Fruit fly (Drosophila melanogaster) whole organism, prepupa: Measurements from ENCODE around the gene CG6126.

Experiments
- CG11294 ChIP-seq: fragments of 200-800 bp; sonication (Bioruptor generic); IDR thresholded peaks from 2 replicates; pipeline ENCODE4 v1.3.6; 2022; ENCODE audit warnings: missing biosample characterization, missing genetic modification characterization
- CG1621 ChIP-seq: fragments of 200-800 bp; sonication (Bioruptor generic); optimal IDR thresholded peaks from 3 replicates; lab custom pipeline; 2018; ENCODE audit warnings: missing biosample characterization, mild to moderate bottlenecking, missing genetic modification characterization
- CG3919 ChIP-seq: fragments of 200-800 bp; sonication (Bioruptor generic); optimal IDR thresholded peaks from 3 replicates; lab custom pipeline; 2016; ENCODE audit warnings: missing biosample characterization, missing genetic modification characterization
- Eip93F ChIP-seq: fragments of 200-800 bp; sonication (Bioruptor generic); optimal IDR thresholded peaks from 2 replicates; lab custom pipeline; 2016; ENCODE audit warnings: missing biosample characterization, mild to moderate bottlenecking, missing genetic modification characterization
- Hr39 ChIP-seq: fragments of 200-800 bp; sonication (Bioruptor generic); optimal IDR thresholded peaks from 2 replicates; lab custom pipeline; 2016; ENCODE audit warnings: missing biosample characterization, missing genetic modification characterization
- Lpt ChIP-seq: fragments of 200-800 bp; sonication (Bioruptor generic); optimal IDR thresholded peaks from 3 replicates; lab custom pipeline; 2016; ENCODE audit warnings: missing biosample characterization, missing genetic modification characterization
- Sox14 ChIP-seq: fragments of 200-800 bp; sonication (Bioruptor generic); optimal IDR thresholded peaks from 3 replicates; lab custom pipeline; 2016; ENCODE audit warnings: missing biosample characterization, missing genetic modification characterization
- achi ChIP-seq: fragments of 200-800 bp; sonication (Bioruptor generic); optimal IDR thresholded peaks from 3 replicates; lab custom pipeline; 2016; ENCODE audit warnings: missing biosample characterization, missing genetic modification characterization
- fkh ChIP-seq: fragments of 200-800 bp; sonication (Bioruptor generic); optimal IDR thresholded peaks from 3 replicates; lab custom pipeline; 2017; ENCODE audit warnings: missing biosample characterization, mild to moderate bottlenecking, missing genetic modification characterization, moderate library complexity
- net ChIP-seq: fragments of 200-800 bp; sonication (Bioruptor generic); optimal IDR thresholded peaks from 3 replicates; lab custom pipeline; 2016; ENCODE audit warnings: missing biosample characterization, missing genetic modification characterization
- pdm3 ChIP-seq: fragments of 200-800 bp; sonication (Bioruptor generic); optimal IDR thresholded peaks from 3 replicates; lab custom pipeline; 2016; ENCODE audit warnings: missing biosample characterization, missing genetic modification characterization
- topi ChIP-seq: fragments of 200-800 bp; sonication (Bioruptor generic); optimal IDR thresholded peaks from 3 replicates; lab custom pipeline; 2016; ENCODE audit warnings: missing biosample characterization, missing genetic modification characterization

DNA sequence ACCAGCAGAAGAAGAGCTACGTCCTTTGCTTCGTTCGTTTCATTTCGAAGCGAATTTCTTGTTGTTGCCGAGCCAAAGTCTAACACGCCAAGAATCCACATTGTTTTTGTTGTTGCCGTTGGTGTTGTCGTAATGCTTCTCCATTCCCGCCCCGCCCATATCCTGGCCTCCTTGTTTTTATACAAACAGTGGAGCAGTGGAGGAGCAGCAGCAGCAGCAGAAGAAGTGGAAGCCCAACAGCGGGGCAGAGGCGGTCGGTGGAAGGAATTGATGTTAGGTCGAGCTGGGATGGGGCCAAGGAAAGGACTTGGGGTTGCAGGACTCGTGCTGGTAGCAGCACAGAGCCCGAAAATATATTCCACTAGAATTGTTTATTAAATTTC, 12.4 kb upstream of the CG6126 start:
- TF ChIP-seq Lpt (no peak), Sox14 (GFP tag; lab: Kevin White, UChicago) (no peak), Eip93F (GFP tag; lab: Kevin White, UChicago) (no peak), CG3919 (GFP tag; lab: Kevin White, UChicago) (no peak), topi (GFP tag; lab: Kevin White, UChicago) (no peak), net (GFP tag; lab: Kevin White, UChicago) (no peak), CG11294 (GFP tag; lab: Robert Waterston, UW) (no peak), pdm3 (GFP tag; lab: Kevin White, UChicago) (no peak), Hr39 (GFP tag; lab: Kevin White, UChicago) (no peak), CG1621 (tag; lab: Kevin White, UChicago) (no peak), fkh (GFP tag; lab: Kevin White, UChicago) (no peak), achi (GFP tag; lab: Kevin White, UChicago) (no peak)
